Fruit fly (Drosophila melanogaster): ENCODE results near the gene Abcd1.

dm6 chr4:149123-149522 is 44.5 kb downstream of the Abcd1 start:
- TF ChIP-seq usp (GFP tag; optimal IDR thresholded peaks at IDR 0.05): no peak
- no peak for TF ChIP-seq h (GFP tag; optimal IDR thresholded peaks at IDR 0.05)
- no peak for TF ChIP-seq foxo (GFP tag; optimal IDR thresholded peaks at IDR 0.05)
- no peak for TF ChIP-seq Dif (GFP tag; optimal IDR thresholded peaks at IDR 0.05; ENCODE audit: partially characterized antibody)
- no peak for TF ChIP-seq fru (GFP tag; optimal IDR thresholded peaks at IDR 0.05)
- TF ChIP-seq Abd-B (GFP tag; optimal IDR thresholded peaks at IDR 0.05): no peak
- TF ChIP-seq Hr83 (GFP tag; optimal IDR thresholded peaks at IDR 0.05; ENCODE audit: poor library complexity, severe bottlenecking): no peak
- TF ChIP-seq Hnf4 (GFP tag; optimal IDR thresholded peaks at IDR 0.05): no peak
- no peak for TF ChIP-seq woc (GFP tag; optimal IDR thresholded peaks at IDR 0.05)
- no peak for TF ChIP-seq psq (GFP tag; optimal IDR thresholded peaks at IDR 0.05)

All from whole organism, wandering third instar larva.